Worm (Caenorhabditis elegans) whole organism, L2 larva: Measurements from ENCODE around the gene gon-1.
"Not testable (repeated sequence)": the region's sequence is repeated elsewhere in the genome, so short reads cannot be mapped to it uniquely, and the experiment has no call there.

ENCODE experiments used
- C34F6.9 ChIP-seq: fragments of 150-350 bp; optimal IDR thresholded peaks from 2 replicates; lab custom pipeline; 2014; ENCODE audit warnings: missing biosample characterization, missing genetic modification characterization
- F13H6.1 ChIP-seq: sonication (generic microtip); optimal IDR thresholded peaks from 2 replicates; lab custom pipeline; 2016; ENCODE audit warnings: missing genetic modification characterization, missing compliant biosample characterization
- Y55F3AM.14 ChIP-seq: fragments of 200-800 bp; sonication (Bioruptor generic); optimal IDR thresholded peaks from 2 replicates; lab custom pipeline; 2018; ENCODE audit warnings: mild to moderate bottlenecking, missing genetic modification characterization, missing compliant biosample characterization
- ZK546.5 ChIP-seq: sonication (generic microtip); optimal IDR thresholded peaks from 2 replicates; lab custom pipeline; 2017; ENCODE audit warnings: missing biosample characterization, missing genetic modification characterization
- alr-1 ChIP-seq: fragments of 150-350 bp; optimal IDR thresholded peaks from 2 replicates; lab custom pipeline; 2014; ENCODE audit warnings: missing biosample characterization, missing genetic modification characterization
- aly-2 ChIP-seq: fragments of 150-350 bp; optimal IDR thresholded peaks from 2 replicates; lab custom pipeline; 2014; ENCODE audit warnings: missing biosample characterization, missing genetic modification characterization
- ama-1 ChIP-seq: fragments of 150-350 bp; optimal IDR thresholded peaks from 2 replicates; lab custom pipeline; 2018; ENCODE audit warnings: inconsistent platforms
- blmp-1 ChIP-seq: sonication (generic microtip); optimal IDR thresholded peaks from 2 replicates; lab custom pipeline; 2017; ENCODE audit warnings: missing genetic modification characterization, mild to moderate bottlenecking, missing compliant biosample characterization, antibody characterized with exemption, moderate library complexity; ENCODE audit not compliant: insufficient read depth
- ceh-16 ChIP-seq: fragments of 150-350 bp; optimal IDR thresholded peaks from 2 replicates; lab custom pipeline; 2014; ENCODE audit warnings: missing biosample characterization, missing genetic modification characterization
- ceh-82 ChIP-seq: fragments of 150-350 bp; optimal IDR thresholded peaks from 2 replicates; lab custom pipeline; 2014; ENCODE audit warnings: missing biosample characterization, missing genetic modification characterization
- crh-2 ChIP-seq: sonication (generic microtip); optimal IDR thresholded peaks from 2 replicates; lab custom pipeline; 2017; ENCODE audit warnings: missing biosample characterization, missing genetic modification characterization
- dmd-4 ChIP-seq: sonication (generic microtip); optimal IDR thresholded peaks from 2 replicates; lab custom pipeline; 2017; ENCODE audit warnings: missing biosample characterization, missing genetic modification characterization
- elt-1 ChIP-seq: fragments of 150-350 bp; optimal IDR thresholded peaks from 2 replicates; lab custom pipeline; 2014; ENCODE audit warnings: missing biosample characterization, missing genetic modification characterization
- elt-3 ChIP-seq: sonication (generic microtip); optimal IDR thresholded peaks from 2 replicates; lab custom pipeline; 2017; ENCODE audit warnings: missing biosample characterization, missing genetic modification characterization
- fos-1 ChIP-seq: fragments of 150-350 bp; optimal IDR thresholded peaks from 2 replicates; lab custom pipeline; 2014; ENCODE audit warnings: missing biosample characterization, missing genetic modification characterization
- gmeb-1 ChIP-seq: fragments of 150-350 bp; optimal IDR thresholded peaks from 2 replicates; lab custom pipeline; 2014; ENCODE audit warnings: missing biosample characterization, missing genetic modification characterization
- lin-11 ChIP-seq: fragments of 150-350 bp; sonication (generic microtip); optimal IDR thresholded peaks from 2 replicates; lab custom pipeline; 2014; ENCODE audit warnings: missing biosample characterization, missing genetic modification characterization, inconsistent platforms, mixed read lengths
- lin-13 ChIP-seq: fragments of 150-350 bp; optimal IDR thresholded peaks from 2 replicates; lab custom pipeline; 2014; ENCODE audit warnings: missing biosample characterization, missing genetic modification reagents, missing genetic modification characterization
- lin-39 ChIP-seq: fragments of 150-350 bp; optimal IDR thresholded peaks from 2 replicates; lab custom pipeline; 2014; ENCODE audit warnings: missing biosample characterization, missing genetic modification reagents, missing genetic modification characterization
- lsy-2 ChIP-seq, 2 experiments: fragments of 150-350 bp in 1 of 2; sonication (generic microtip) in 1 of 2; optimal IDR thresholded peaks; 2 replicates each; lab custom pipeline; 2014 to 2017; ENCODE audit warnings: missing biosample characterization in 2 of 2, missing genetic modification characterization in 2 of 2
- mab-5 ChIP-seq: fragments of 150-350 bp; optimal IDR thresholded peaks from 2 replicates; lab custom pipeline; 2014; ENCODE audit warnings: missing biosample characterization, missing genetic modification characterization
- mbf-1 ChIP-seq: sonication (generic microtip); optimal IDR thresholded peaks from 2 replicates; lab custom pipeline; 2017; ENCODE audit warnings: missing biosample characterization, missing genetic modification characterization
- nhr-10 ChIP-seq: sonication (generic microtip); optimal IDR thresholded peaks from 2 replicates; lab custom pipeline; 2017; ENCODE audit warnings: missing biosample characterization, missing genetic modification characterization
- nhr-11 ChIP-seq: fragments of 150-350 bp; optimal IDR thresholded peaks from 2 replicates; lab custom pipeline; 2014; ENCODE audit warnings: missing biosample characterization, missing genetic modification characterization
- nhr-12 ChIP-seq: fragments of 150-350 bp; optimal IDR thresholded peaks from 2 replicates; lab custom pipeline; 2014; ENCODE audit warnings: missing biosample characterization, missing genetic modification characterization
- nhr-129 ChIP-seq: fragments of 150-350 bp; optimal IDR thresholded peaks from 2 replicates; lab custom pipeline; 2014; ENCODE audit warnings: missing biosample characterization, missing genetic modification characterization
- nhr-21 ChIP-seq: fragments of 150-350 bp; optimal IDR thresholded peaks from 2 replicates; lab custom pipeline; 2014; ENCODE audit warnings: missing biosample characterization, missing genetic modification characterization
- nhr-23 ChIP-seq: fragments of 150-350 bp; optimal IDR thresholded peaks from 2 replicates; lab custom pipeline; 2014; ENCODE audit warnings: missing biosample characterization, missing genetic modification reagents, missing genetic modification characterization
- nhr-237 ChIP-seq: fragments of 150-350 bp; optimal IDR thresholded peaks from 2 replicates; lab custom pipeline; 2014; ENCODE audit warnings: missing biosample characterization, missing genetic modification characterization
- nhr-25 ChIP-seq: fragments of 150-350 bp; sonication (generic microtip); optimal IDR thresholded peaks from 3 replicates; lab custom pipeline; 2014; ENCODE audit warnings: missing biosample characterization, missing genetic modification characterization
- nhr-6 ChIP-seq: fragments of 150-350 bp; optimal IDR thresholded peaks from 2 replicates; lab custom pipeline; 2014; ENCODE audit warnings: missing biosample characterization, missing genetic modification characterization
- nhr-77 ChIP-seq: fragments of 150-350 bp; optimal IDR thresholded peaks from 2 replicates; lab custom pipeline; 2014; ENCODE audit warnings: missing biosample characterization, missing genetic modification characterization
- peb-1 ChIP-seq: fragments of 150-350 bp; optimal IDR thresholded peaks from 2 replicates; lab custom pipeline; 2014; ENCODE audit warnings: missing biosample characterization, missing genetic modification characterization
- sem-4 ChIP-seq: fragments of 150-350 bp; optimal IDR thresholded peaks from 2 replicates; lab custom pipeline; 2014; ENCODE audit warnings: missing biosample characterization, missing genetic modification reagents, missing genetic modification characterization
- skn-1 ChIP-seq: sonication (generic microtip); optimal IDR thresholded peaks from 2 replicates; lab custom pipeline; 2017; ENCODE audit warnings: missing biosample characterization, missing genetic modification characterization
- sma-3 ChIP-seq: sonication (generic microtip); optimal IDR thresholded peaks from 2 replicates; lab custom pipeline; 2016; ENCODE audit warnings: missing genetic modification reagents, missing genetic modification characterization, missing compliant biosample characterization
- sma-9 ChIP-seq, 2 experiments: fragments of 150-350 bp in 1 of 2; sonication (generic microtip) in 1 of 2; optimal IDR thresholded peaks; 2 replicates each; lab custom pipeline; 2014 to 2016; ENCODE audit warnings: missing genetic modification characterization in 2 of 2, mild to moderate bottlenecking in 1 of 2, missing biosample characterization in 1 of 2, missing compliant biosample characterization in 1 of 2, missing genetic modification reagents in 1 of 2, moderate library complexity in 1 of 2
- snpc-4 ChIP-seq: fragments of 150-350 bp; optimal IDR thresholded peaks from 2 replicates; lab custom pipeline; 2014; ENCODE audit warnings: missing biosample characterization, missing genetic modification characterization
- unc-39 ChIP-seq: fragments of 150-350 bp; optimal IDR thresholded peaks from 2 replicates; lab custom pipeline; 2014; ENCODE audit warnings: missing biosample characterization, missing genetic modification characterization
- unc-55 ChIP-seq: fragments of 150-350 bp; sonication (generic microtip); optimal IDR thresholded peaks from 3 replicates; lab custom pipeline; 2014; ENCODE audit warnings: missing biosample characterization, missing genetic modification reagents, missing genetic modification characterization
- unc-62 ChIP-seq: fragments of 150-350 bp; optimal IDR thresholded peaks from 2 replicates; lab custom pipeline; 2014; ENCODE audit warnings: missing biosample characterization, missing genetic modification reagents, missing genetic modification characterization
- zag-1 ChIP-seq: fragments of 150-350 bp; optimal IDR thresholded peaks from 2 replicates; lab custom pipeline; 2014; ENCODE audit warnings: missing biosample characterization, missing genetic modification characterization
- ztf-1 ChIP-seq: fragments of 200-800 bp; sonication (Bioruptor generic); conservative IDR thresholded peaks from 2 replicates; pipeline ENCODE4 v1.3.6; 2022; ENCODE audit warnings: missing genetic modification characterization, missing compliant biosample characterization
- ztf-4 ChIP-seq: fragments of 150-350 bp; optimal IDR thresholded peaks from 2 replicates; lab custom pipeline; 2014; ENCODE audit warnings: missing biosample characterization, missing genetic modification characterization

The gon-1 gene

DNA sequence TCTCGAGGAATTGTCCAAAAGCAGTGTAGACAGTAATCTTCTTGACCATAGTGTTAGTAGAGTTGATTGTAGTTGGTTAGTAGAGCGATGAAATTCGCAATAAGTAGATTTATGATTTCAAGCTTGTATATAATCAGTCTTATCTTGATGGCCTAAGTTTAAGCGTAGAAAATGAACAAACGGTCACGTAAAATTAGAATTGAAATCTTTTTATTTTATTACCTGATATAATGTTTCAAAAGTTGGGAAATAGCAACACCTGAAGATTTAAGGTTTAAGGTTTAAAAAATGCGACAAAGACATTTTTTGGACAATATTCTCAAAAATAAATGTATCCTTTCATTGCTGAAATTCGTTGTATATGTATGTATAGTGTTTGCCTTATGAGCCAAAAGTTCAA is 59.6 kb downstream of the gon-1 start, which contains the start of gene sss-1:
Gene sss-1, minus strand, starts transcription at position 101 of the 400 bp plus-strand sequence.
- not testable (repeated sequence) for TF ChIP-seq nhr-11 (tag; lab: Kevin White, UChicago); lin-39 (tag; lab: Kevin White, UChicago); crh-2

DNA sequence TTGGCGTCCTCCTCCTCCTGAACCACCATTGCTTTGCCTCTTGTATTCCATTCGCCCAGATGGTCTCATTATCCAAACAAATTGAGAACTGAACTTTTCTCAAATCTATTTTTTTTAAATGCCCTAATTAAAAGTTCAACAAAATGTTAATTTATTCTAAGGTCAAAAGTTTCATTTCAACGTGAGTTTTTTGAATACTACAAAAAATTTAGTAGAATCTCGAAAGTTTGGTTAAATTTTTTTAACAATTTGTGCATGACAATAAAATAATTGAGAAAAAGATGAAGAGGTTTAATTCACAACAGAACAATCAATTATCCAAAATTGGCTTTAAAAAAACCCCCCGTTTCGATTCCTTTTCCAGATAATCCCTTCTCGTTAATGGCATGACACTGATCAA is 61.3 kb downstream of the gon-1 start, which contains the start of gene F32B6.4:
Gene F32B6.4, minus strand, starts transcription at position 101 of the 400 bp plus-strand sequence.
- TF ChIP-seq C34F6.9 (no peak), ceh-16 (tag; lab: Kevin White, UChicago) (no peak), aly-2 (tag; lab: Kevin White, UChicago) (no peak), nhr-237 (tag; lab: Kevin White, UChicago) (no peak), nhr-11 (tag; lab: Kevin White, UChicago) (no peak), unc-62 (GFP tag; lab: Kevin White, UChicago) (no peak), dmd-4 (tag; lab: Kevin White, UChicago) (no peak), nhr-129 (tag; lab: Kevin White, UChicago) (no peak), elt-1 (tag; lab: Kevin White, UChicago) (no peak), gmeb-1 (tag; lab: Kevin White, UChicago) (no peak), unc-39 (no peak), nhr-12 (no peak), unc-55 (no peak), Y55F3AM.14 (GFP tag; lab: Kevin White, UChicago) (no peak), ama-1 (no peak)

DNA sequence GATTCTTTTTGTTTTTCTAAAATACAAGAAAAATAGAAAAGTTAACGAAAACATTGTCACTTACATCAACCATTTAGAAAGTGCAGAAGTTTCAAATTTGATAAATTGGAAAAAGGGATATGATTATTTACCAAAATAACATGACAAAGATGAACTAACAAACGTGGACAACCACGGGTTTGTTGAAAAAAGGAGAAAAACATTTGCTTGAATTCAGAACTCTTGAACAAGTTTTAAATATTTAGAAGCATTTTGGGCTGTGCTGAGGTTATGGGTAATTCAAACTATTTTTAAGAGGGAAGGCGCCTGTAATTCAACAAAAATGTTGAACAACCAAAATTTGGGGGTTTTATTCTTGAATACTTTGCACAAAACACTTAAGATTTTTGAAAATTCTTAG is 63.4 kb downstream of the gon-1 start, which contains the start of gene ttbk-3:
Gene ttbk-3, minus strand, starts transcription at position 101 of the 400 bp plus-strand sequence.
- no peak for TF ChIP-seq peb-1
- no peak for TF ChIP-seq lin-11 (tag; lab: Kevin White, UChicago)
- TF ChIP-seq nhr-11 (tag; lab: Kevin White, UChicago), result no peak
- no peak for TF ChIP-seq Y55F3AM.14 (GFP tag; lab: Kevin White, UChicago)
- TF ChIP-seq zag-1 (tag; lab: Kevin White, UChicago), result no peak
- TF ChIP-seq ztf-1 (GFP tag; lab: Robert Waterston, UW), result no peak
- TF ChIP-seq sem-4 (tag; lab: Kevin White, UChicago), result no peak
- no peak for TF ChIP-seq mab-5 (tag; lab: Kevin White, UChicago)
- TF ChIP-seq unc-62 (GFP tag; lab: Kevin White, UChicago), result no peak
- no peak for TF ChIP-seq nhr-237 (tag; lab: Kevin White, UChicago)
- no peak for TF ChIP-seq elt-3 (tag; lab: Kevin White, UChicago)
- TF ChIP-seq nhr-77 (tag; lab: Kevin White, UChicago), result no peak
- no peak for TF ChIP-seq lsy-2 (tag; optimal IDR thresholded peaks at IDR 0.05; lab: Kevin White, UChicago)
- TF ChIP-seq nhr-12, result no peak
- no peak for TF ChIP-seq F13H6.1 (tag; lab: Kevin White, UChicago)
- no peak for TF ChIP-seq nhr-10 (tag; lab: Kevin White, UChicago)

DNA sequence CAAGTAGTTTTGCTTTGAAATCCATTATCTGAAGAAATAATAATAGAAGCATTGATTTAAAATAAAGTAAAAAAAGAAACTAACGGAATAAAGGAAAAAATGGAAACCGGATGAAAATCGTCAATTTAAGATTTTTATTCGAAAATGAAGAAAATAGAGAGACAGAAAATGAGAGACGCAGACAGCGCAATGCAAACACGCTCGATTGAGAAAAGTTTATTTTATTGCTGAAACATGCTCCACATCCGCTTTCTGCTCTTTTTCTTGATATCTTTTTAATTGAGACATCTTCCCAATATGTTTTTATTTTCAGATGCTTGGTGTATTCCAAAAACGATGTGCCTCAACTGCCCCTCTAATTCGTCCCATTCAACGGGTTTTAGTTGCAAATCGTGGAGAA is 69.0 kb downstream of the gon-1 start, which contains the start of the genes prp-18 and mccc-1:
Gene prp-18, minus strand, starts transcription at position 127 of the 400 bp plus-strand sequence.
Gene mccc-1, plus strand, starts transcription at position 314 of the 400 bp plus-strand sequence.
- no peak for TF ChIP-seq Y55F3AM.14 (GFP tag; lab: Kevin White, UChicago)
- TF ChIP-seq F13H6.1 (tag; lab: Kevin White, UChicago), result no peak
- no peak for TF ChIP-seq peb-1
- TF ChIP-seq zag-1 (tag; lab: Kevin White, UChicago), result no peak
- TF ChIP-seq ZK546.5, result no peak
- no peak for TF ChIP-seq lin-13
- no peak for TF ChIP-seq elt-3 (tag; lab: Kevin White, UChicago)
- TF ChIP-seq lin-11 (tag; lab: Kevin White, UChicago), result no peak
- TF ChIP-seq sma-3 (GFP tag; lab: Kevin White, UChicago), result no peak
- no peak for TF ChIP-seq mbf-1
- no peak for TF ChIP-seq unc-62 (GFP tag; lab: Kevin White, UChicago)
- no peak for TF ChIP-seq ceh-16 (tag; lab: Kevin White, UChicago)
- no peak for TF ChIP-seq nhr-25 (tag; lab: Kevin White, UChicago)
- TF ChIP-seq sma-9 (GFP tag; optimal IDR thresholded peaks at IDR 0.05; lab: Kevin White, UChicago), result peak; percentile 23
- TF ChIP-seq sma-9 (tag; optimal IDR thresholded peaks at IDR 0.05; lab: Kevin White, UChicago), result no peak
- TF ChIP-seq nhr-6 (tag; lab: Kevin White, UChicago), result no peak
- TF ChIP-seq ztf-4 (tag; lab: Kevin White, UChicago), result no peak
- no peak for TF ChIP-seq mab-5 (tag; lab: Kevin White, UChicago)
- no peak for TF ChIP-seq nhr-77 (tag; lab: Kevin White, UChicago)
- TF ChIP-seq nhr-237 (tag; lab: Kevin White, UChicago), result no peak
- TF ChIP-seq nhr-21 (tag; lab: Kevin White, UChicago), result no peak
- TF ChIP-seq blmp-1 (tag; lab: Kevin White, UChicago), result no peak
- no peak for TF ChIP-seq ztf-1 (GFP tag; lab: Robert Waterston, UW)
- TF ChIP-seq snpc-4 (tag; lab: Kevin White, UChicago), result no peak
- TF ChIP-seq aly-2 (tag; lab: Kevin White, UChicago), result no peak
- TF ChIP-seq ceh-82 (tag; lab: Kevin White, UChicago), result no peak
- TF ChIP-seq nhr-23 (tag; lab: Kevin White, UChicago), result no peak
- peak; percentile 90 for TF ChIP-seq C34F6.9
- TF ChIP-seq alr-1 (tag; lab: Kevin White, UChicago), result no peak
- TF ChIP-seq unc-55, result peak; percentile 82
- no peak for TF ChIP-seq nhr-12
- peak; percentile 51 for TF ChIP-seq nhr-129 (tag; lab: Kevin White, UChicago)
- no peak for TF ChIP-seq skn-1 (tag; lab: Kevin White, UChicago)
- no peak for TF ChIP-seq unc-39
- TF ChIP-seq crh-2, result peak; percentile 60
- TF ChIP-seq lsy-2 (tag; optimal IDR thresholded peaks at IDR 0.05; lab: Kevin White, UChicago), result no peak
- peak; percentile 47 for TF ChIP-seq fos-1 (tag; lab: Kevin White, UChicago)
- peak; percentile 21 for TF ChIP-seq gmeb-1 (tag; lab: Kevin White, UChicago)
